Fruit fly (Drosophila melanogaster) whole organism, embryonic: ENCODE results near the gene CG6180.

Experiments used
- Atf6 ChIP-seq: fragments of 200-800 bp; sonication (Bioruptor generic); IDR thresholded peaks from 2 replicates; pipeline ENCODE4 v1.3.6; 2022; ENCODE audit warnings: missing biosample characterization, missing genetic modification characterization
- Awh ChIP-seq: fragments of 200-800 bp; sonication (Bioruptor generic); IDR thresholded peaks from 2 replicates; pipeline ENCODE4, ENCODE4 v1.3.6; 2022; ENCODE audit warnings: missing biosample characterization, missing genetic modification characterization
- BtbVII ChIP-seq: fragments of 200-800 bp; sonication (Bioruptor generic); optimal IDR thresholded peaks from 3 replicates; lab custom pipeline; 2017; ENCODE audit warnings: missing biosample characterization, mild to moderate bottlenecking, missing genetic modification characterization
- CG10209 ChIP-seq: fragments of 200-800 bp; sonication (Bioruptor generic); optimal IDR thresholded peaks from 3 replicates; lab custom pipeline; 2017; ENCODE audit warnings: missing biosample characterization, mild to moderate bottlenecking, missing genetic modification characterization, missing genetic modification reagents
- CG11085 ChIP-seq: fragments of 200-800 bp; sonication (Bioruptor generic); IDR thresholded peaks from 2 replicates; pipeline ENCODE4 v1.3.6; 2022; ENCODE audit warnings: missing biosample characterization, missing genetic modification characterization
- CG12236 ChIP-seq: fragments of 200-800 bp; sonication (Bioruptor generic); optimal IDR thresholded peaks from 2 replicates; lab custom pipeline; 2016; ENCODE audit warnings: missing biosample characterization, missing genetic modification characterization
- CG12744 ChIP-seq: fragments of 200-800 bp; sonication (Bioruptor generic); optimal IDR thresholded peaks from 2 replicates; lab custom pipeline; 2016; ENCODE audit warnings: missing biosample characterization, missing genetic modification characterization
- CG13624 ChIP-seq: fragments of 200-800 bp; sonication (Bioruptor generic); optimal IDR thresholded peaks from 2 replicates; lab custom pipeline; 2016; ENCODE audit warnings: missing biosample characterization, missing genetic modification characterization
- CG13775 ChIP-seq: fragments of 200-800 bp; sonication (Bioruptor generic); optimal IDR thresholded peaks from 3 replicates; lab custom pipeline; 2017; ENCODE audit warnings: missing biosample characterization, mild to moderate bottlenecking, missing genetic modification characterization
- CG14965 ChIP-seq: fragments of 200-800 bp; sonication (Bioruptor generic); optimal IDR thresholded peaks from 2 replicates; lab custom pipeline; 2016; ENCODE audit warnings: missing biosample characterization, missing genetic modification characterization, borderline replicate concordance
- CG3163 ChIP-seq: fragments of 200-800 bp; sonication (Bioruptor generic); optimal IDR thresholded peaks from 3 replicates; lab custom pipeline; 2016; ENCODE audit warnings: missing biosample characterization, missing genetic modification characterization
- CG4730 ChIP-seq: fragments of 200-800 bp; sonication (Bioruptor generic); IDR thresholded peaks from 2 replicates; pipeline ENCODE4 v1.3.6; 2022; ENCODE audit warnings: missing biosample characterization, missing genetic modification characterization
- CG6254 ChIP-seq: fragments of 200-800 bp; sonication (Bioruptor generic); optimal IDR thresholded peaks from 3 replicates; lab custom pipeline; 2017; ENCODE audit warnings: mild to moderate bottlenecking, missing biosample characterization, missing genetic modification reagents, missing genetic modification characterization
- CG6272 ChIP-seq: fragments of 200-800 bp; sonication (Bioruptor generic); IDR thresholded peaks from 2 replicates; pipeline ENCODE4 v1.3.6; 2022; ENCODE audit warnings: missing biosample characterization, missing genetic modification characterization
- CG9727 ChIP-seq: fragments of 200-800 bp; sonication (Bioruptor generic); optimal IDR thresholded peaks from 3 replicates; lab custom pipeline; 2017; ENCODE audit warnings: missing biosample characterization, mild to moderate bottlenecking, missing genetic modification characterization
- E2f2 ChIP-seq: fragments of 200-800 bp; sonication (Bioruptor generic); IDR thresholded peaks from 2 replicates; pipeline ENCODE4 v1.3.6; 2022; ENCODE audit warnings: missing biosample characterization, missing genetic modification characterization
- Ets97D ChIP-seq: fragments of 200-800 bp; sonication (Bioruptor generic); optimal IDR thresholded peaks from 3 replicates; lab custom pipeline; 2016; ENCODE audit warnings: missing biosample characterization, missing genetic modification characterization
- Kr ChIP-seq: fragments of 200-800 bp; sonication (Bioruptor generic); optimal IDR thresholded peaks from 2 replicates; lab custom pipeline; 2017; ENCODE audit warnings: missing biosample characterization, mild to moderate bottlenecking, missing genetic modification characterization
- Lhr ChIP-seq: fragments of 200-800 bp; sonication (Bioruptor generic); optimal IDR thresholded peaks from 3 replicates; lab custom pipeline; 2017; ENCODE audit warnings: mild to moderate bottlenecking, missing biosample characterization, missing genetic modification reagents, missing genetic modification characterization
- Max ChIP-seq: fragments of 200-800 bp; sonication (Bioruptor generic); optimal IDR thresholded peaks from 2 replicates; lab custom pipeline; 2016; ENCODE audit warnings: missing biosample characterization, mild to moderate bottlenecking, missing genetic modification characterization
- Meics ChIP-seq: fragments of 200-800 bp; sonication (Bioruptor generic); optimal IDR thresholded peaks from 2 replicates; lab custom pipeline; 2017; ENCODE audit warnings: missing biosample characterization, mild to moderate bottlenecking, missing genetic modification characterization
- Mes4 ChIP-seq: fragments of 200-800 bp; sonication (Bioruptor generic); optimal IDR thresholded peaks from 2 replicates; lab custom pipeline; 2016; ENCODE audit warnings: missing biosample characterization, missing genetic modification characterization
- Scr ChIP-seq: fragments of 200-800 bp; sonication (Bioruptor generic); IDR thresholded peaks from 2 replicates; pipeline ENCODE4 v1.3.6; 2022; ENCODE audit warnings: missing biosample characterization, missing genetic modification characterization; ENCODE audit not compliant: partially characterized antibody
- Six4 ChIP-seq: fragments of 200-800 bp; sonication (Bioruptor generic); optimal IDR thresholded peaks from 2 replicates; lab custom pipeline; 2016; ENCODE audit warnings: missing biosample characterization, missing genetic modification characterization
- Sox100B ChIP-seq: fragments of 200-800 bp; sonication (Bioruptor generic); optimal IDR thresholded peaks from 3 replicates; lab custom pipeline; 2018; ENCODE audit warnings: missing biosample characterization, mild to moderate bottlenecking, missing genetic modification characterization
- Tbp ChIP-seq: fragments of >200 bp; optimal IDR thresholded peaks from 2 replicates; lab custom pipeline; 2018; ENCODE audit warnings: missing biosample characterization, missing genetic modification characterization
- ab ChIP-seq: fragments of 200-800 bp; sonication (Bioruptor generic); optimal IDR thresholded peaks from 2 replicates; lab custom pipeline; 2016; ENCODE audit warnings: missing biosample characterization, missing genetic modification characterization
- bab2 ChIP-seq: fragments of 200-800 bp; sonication (Bioruptor generic); optimal IDR thresholded peaks from 2 replicates; lab custom pipeline; 2016; ENCODE audit warnings: missing biosample characterization, missing genetic modification characterization
- cato ChIP-seq: fragments of 200-800 bp; sonication (Bioruptor generic); optimal IDR thresholded peaks from 2 replicates; lab custom pipeline; 2016; ENCODE audit warnings: missing biosample characterization, missing genetic modification characterization, borderline replicate concordance
- cg ChIP-seq: fragments of 200-800 bp; sonication (Bioruptor generic); optimal IDR thresholded peaks from 3 replicates; lab custom pipeline; 2019; ENCODE audit warnings: missing biosample characterization, mild to moderate bottlenecking, missing genetic modification characterization, moderate library complexity
- eve ChIP-seq, 2 experiments: fragments of >200 bp; optimal IDR thresholded peaks; 2 replicates each; lab custom pipeline; 2017; ENCODE audit warnings: missing biosample characterization in 2 of 2, missing genetic modification characterization in 2 of 2
- ewg ChIP-seq: fragments of 200-800 bp; sonication (Bioruptor generic); optimal IDR thresholded peaks from 3 replicates; lab custom pipeline; 2017; ENCODE audit warnings: mild to moderate bottlenecking, missing biosample characterization, missing genetic modification reagents, missing genetic modification characterization
- ftz-f1 ChIP-seq: fragments of 200-800 bp; sonication (Bioruptor generic); optimal IDR thresholded peaks from 2 replicates; lab custom pipeline; 2016; ENCODE audit warnings: missing biosample characterization, missing genetic modification characterization
- gce ChIP-seq: fragments of 200-800 bp; sonication (Bioruptor generic); IDR thresholded peaks from 3 replicates; pipeline ENCODE4 v1.3.6; 2022; ENCODE audit warnings: missing biosample characterization, missing genetic modification characterization
- gfzf ChIP-seq: fragments of 200-800 bp; sonication (Bioruptor generic); optimal IDR thresholded peaks from 2 replicates; lab custom pipeline; 2016; ENCODE audit warnings: missing biosample characterization, mild to moderate bottlenecking, missing genetic modification characterization, moderate library complexity
- hbn ChIP-seq: fragments of 200-800 bp; sonication (Bioruptor generic); IDR thresholded peaks from 2 replicates; pipeline ENCODE4 v1.3.6; 2022; ENCODE audit warnings: missing biosample characterization, missing genetic modification characterization; ENCODE audit not compliant: partially characterized antibody
- hkb ChIP-seq, 2 experiments: fragments of 200-800 bp in 1 of 2; fragments of >200 bp in 1 of 2; sonication (Bioruptor generic) in 1 of 2; IDR thresholded peaks in 1 of 2; optimal IDR thresholded peaks in 1 of 2; 2 replicates each; pipeline versions ENCODE4 v1.3.6 to Lab custom; 2017 to 2022; ENCODE audit warnings: missing biosample characterization in 1 of 2, missing genetic modification characterization in 1 of 2
- jigr1 ChIP-seq: fragments of 200-800 bp; sonication (Bioruptor generic); IDR thresholded peaks from 3 replicates; pipeline ENCODE4 v1.3.6; 2022; ENCODE audit warnings: missing biosample characterization, missing genetic modification characterization
- klu ChIP-seq: fragments of 200-800 bp; sonication (Bioruptor generic); IDR thresholded peaks from 2 replicates; pipeline ENCODE4 v1.3.6; 2022; ENCODE audit warnings: missing biosample characterization, missing genetic modification characterization
- knrl ChIP-seq: fragments of 200-800 bp; sonication (Bioruptor generic); IDR thresholded peaks from 3 replicates; pipeline ENCODE4 v1.3.6; 2022; ENCODE audit warnings: missing biosample characterization, missing genetic modification characterization; ENCODE audit not compliant: partially characterized antibody
- lilli ChIP-seq: fragments of 200-800 bp; sonication (Bioruptor generic); optimal IDR thresholded peaks from 3 replicates; lab custom pipeline; 2016; ENCODE audit warnings: missing biosample characterization, missing genetic modification characterization
- nerfin-1 ChIP-seq: fragments of 200-800 bp; sonication (Bioruptor generic); optimal IDR thresholded peaks from 3 replicates; lab custom pipeline; 2019; ENCODE audit warnings: missing biosample characterization, mild to moderate bottlenecking, missing genetic modification characterization, moderate library complexity
- pita ChIP-seq: fragments of 200-800 bp; sonication (Bioruptor generic); optimal IDR thresholded peaks from 2 replicates; lab custom pipeline; 2017; ENCODE audit warnings: missing biosample characterization, mild to moderate bottlenecking, missing genetic modification characterization
- sens-2 ChIP-seq: fragments of 200-800 bp; sonication (Bioruptor generic); IDR thresholded peaks from 2 replicates; pipeline ENCODE4 v1.3.6; 2022; ENCODE audit warnings: missing biosample characterization, missing genetic modification characterization
- slou ChIP-seq: fragments of 200-800 bp; sonication (Bioruptor generic); optimal IDR thresholded peaks from 3 replicates; lab custom pipeline; 2016; ENCODE audit warnings: missing biosample characterization, missing genetic modification characterization
- tap ChIP-seq: fragments of 200-800 bp; optimal IDR thresholded peaks from 3 replicates; lab custom pipeline; 2019; ENCODE audit warnings: missing biosample characterization, mild to moderate bottlenecking, missing genetic modification characterization, moderate library complexity
- wdn ChIP-seq: fragments of 200-800 bp; sonication (Bioruptor generic); IDR thresholded peaks from 2 replicates; pipeline ENCODE4 v1.3.6; 2022; ENCODE audit warnings: missing biosample characterization, missing genetic modification characterization
- zf30C ChIP-seq: fragments of 200-800 bp; sonication (Bioruptor generic); optimal IDR thresholded peaks from 3 replicates; lab custom pipeline; 2018; ENCODE audit warnings: missing biosample characterization, mild to moderate bottlenecking, missing genetic modification characterization
- zfh1 ChIP-seq: fragments of 200-800 bp; sonication (Bioruptor generic); IDR thresholded peaks from 3 replicates; pipeline ENCODE4 v1.3.6; 2022; ENCODE audit warnings: missing biosample characterization, missing genetic modification characterization

CG6180 gene

DNA sequence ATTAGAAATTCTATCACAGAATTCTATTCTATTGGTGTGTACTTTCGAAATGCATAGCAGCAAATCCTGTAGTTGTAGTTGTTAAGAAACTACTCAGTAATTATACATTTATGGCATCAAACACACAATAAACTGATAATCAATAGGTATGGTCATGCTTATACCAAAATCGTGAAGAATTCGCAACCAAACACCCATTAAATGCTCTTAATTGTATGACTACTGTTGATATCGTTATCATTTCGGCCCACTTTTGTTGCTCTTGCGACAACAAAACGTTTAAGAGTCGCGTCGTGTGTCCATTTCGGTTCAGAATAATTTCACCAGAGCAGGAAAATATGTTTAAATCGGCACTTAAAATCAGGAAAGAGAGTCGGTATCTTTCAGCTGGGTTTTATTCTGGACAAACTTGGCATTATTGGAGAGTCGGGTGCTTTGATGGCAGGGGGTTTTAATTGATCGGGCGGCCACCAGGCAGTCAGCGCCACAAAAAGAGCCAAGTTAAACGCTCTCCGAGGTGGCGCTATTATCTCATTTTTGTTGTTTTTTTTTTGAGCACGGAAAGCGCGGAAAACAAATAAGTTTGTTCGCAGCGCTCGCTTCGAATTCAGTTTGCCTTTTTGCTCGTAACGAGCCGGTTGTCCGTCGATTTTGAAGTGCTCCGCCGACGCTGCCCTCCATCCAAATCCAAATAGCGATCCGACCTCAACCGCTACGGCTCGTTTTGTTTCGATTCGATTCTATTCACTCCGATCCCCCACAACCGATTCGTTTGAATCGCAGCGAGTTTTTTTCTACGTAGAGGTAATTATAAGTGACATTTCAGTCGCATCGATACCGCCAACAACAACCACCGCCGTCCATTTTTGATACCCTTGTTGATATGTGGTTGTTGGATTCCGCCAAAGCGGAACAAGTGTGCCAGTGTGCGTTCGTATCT lies 11.2 kb downstream of the CG6180 start, which contains the start of gene MRP (continued):
- TF ChIP-seq E2f2 (GFP tag; lab: Robert Waterston, UW) (peak; percentile 29; the same call in 1 of the 2 replicates), tap (no peak), Awh (GFP tag; lab: Robert Waterston, UW) (no peak), CG9727 (no peak), Six4 (no peak), jigr1 (GFP tag; lab: Robert Waterston, UW) (no peak), eve (GFP tag; optimal IDR thresholded peaks at IDR 0.05; lab: Kevin White, UChicago) (no peak), klu (GFP tag; lab: Robert Waterston, UW) (no peak), ewg (GFP tag; lab: Kevin White, UChicago) (no peak), CG12236 (no peak), CG10209 (GFP tag; lab: Kevin White, UChicago) (no peak), CG3163 (GFP tag; lab: Kevin White, UChicago) (peak; percentile 84), knrl (no peak), zf30C (GFP tag; lab: Kevin White, UChicago) (no peak), gfzf (no peak), Mes4 (no peak), CG13624 (GFP tag; lab: Kevin White, UChicago) (no peak), zfh1 (GFP tag; lab: Robert Waterston, UW) (no peak), hbn (GFP tag; lab: Robert Waterston, UW) (no peak), Max (no peak), CG6254 (no peak), BtbVII (peak; percentile 4), bab2 (GFP tag; lab: Kevin White, UChicago) (no peak), ftz-f1 (peak; percentile 64), nerfin-1 (tag; lab: Kevin White, UChicago) (no peak), hkb (optimal IDR thresholded peaks at IDR 0.05; lab: Kevin White, UChicago) (no peak), hkb (GFP tag; IDR thresholded peaks at IDR 0.05; lab: Robert Waterston, UW) (peak; percentile 60), Scr (GFP tag; lab: Robert Waterston, UW) (no peak), wdn (GFP tag; lab: Robert Waterston, UW) (no peak), cg (GFP tag; lab: Kevin White, UChicago) (peak; percentile 48), Sox100B (GFP tag; lab: Kevin White, UChicago) (no peak), Meics (GFP tag; lab: Kevin White, UChicago) (peak; percentile 6), Kr (GFP tag; lab: Kevin White, UChicago) (no peak), Tbp (GFP tag; lab: Kevin White, UChicago) (no peak), cato (no peak), CG12744 (GFP tag; lab: Kevin White, UChicago) (no peak), CG6272 (GFP tag; lab: Robert Waterston, UW) (no peak), slou (GFP tag; lab: Kevin White, UChicago) (no peak), Atf6 (GFP tag; lab: Robert Waterston, UW) (peak; percentile 63), pita (GFP tag; lab: Kevin White, UChicago) (no peak), Lhr (GFP tag; lab: Kevin White, UChicago) (no peak), CG13775 (GFP tag; lab: Kevin White, UChicago) (no peak), CG4730 (GFP tag; lab: Robert Waterston, UW) (no peak), CG14965 (GFP tag; lab: Kevin White, UChicago) (no peak), ab (GFP tag; lab: Kevin White, UChicago) (no peak), lilli (GFP tag; lab: Kevin White, UChicago) (no peak), CG11085 (GFP tag; lab: Robert Waterston, UW) (no peak), gce (no peak), sens-2 (GFP tag; lab: Robert Waterston, UW) (no peak), Ets97D (no peak)
